Worm (Caenorhabditis elegans) whole organism, midembryonic: ENCODE results near the gene sam-4.

Source experiments
- T22C8.4 ChIP-seq: fragments of 200-800 bp; sonication (Bioruptor generic); IDR thresholded peaks from 2 replicates; pipeline ENCODE4 v1.3.6; 2022; ENCODE audit warnings: missing genetic modification characterization, missing compliant biosample characterization
- cog-1 ChIP-seq: sonication (generic microtip); optimal IDR thresholded peaks from 2 replicates; lab custom pipeline; 2016; ENCODE audit warnings: missing genetic modification characterization, missing compliant biosample characterization
- flt-1 ChIP-seq: fragments of 200-800 bp; sonication (Bioruptor generic); IDR thresholded peaks from 2 replicates; pipeline ENCODE4 v1.3.6; 2022; ENCODE audit warnings: missing genetic modification characterization, missing compliant biosample characterization
- klf-2 ChIP-seq: fragments of 200-800 bp; sonication (Bioruptor generic); conservative IDR thresholded peaks from 2 replicates; pipeline ENCODE4 v1.3.6; 2022; ENCODE audit warnings: missing genetic modification reagents, missing genetic modification characterization, missing compliant biosample characterization
- med-1 ChIP-seq: sonication (generic microtip); optimal IDR thresholded peaks from 2 replicates; lab custom pipeline; 2017; ENCODE audit warnings: missing genetic modification characterization, mild to moderate bottlenecking, missing compliant biosample characterization, antibody characterized with exemption, missing genetic modification reagents; ENCODE audit not compliant: insufficient read depth
- ref-1 ChIP-seq: fragments of 200-800 bp; sonication (Bioruptor generic); conservative IDR thresholded peaks from 2 replicates; pipeline ENCODE4 v1.3.6; 2022; ENCODE audit warnings: missing genetic modification reagents, missing genetic modification characterization, missing compliant biosample characterization
- tab-1 ChIP-seq: fragments of 200-800 bp; sonication (Bioruptor generic); IDR thresholded peaks from 2 replicates; pipeline ENCODE4 v1.3.6; 2022; ENCODE audit warnings: missing genetic modification characterization, missing compliant biosample characterization
- ztf-23 ChIP-seq: fragments of 200-800 bp; sonication (Bioruptor generic); IDR thresholded peaks from 2 replicates; pipeline ENCODE4 v1.3.6; 2022; ENCODE audit warnings: missing genetic modification reagents, missing genetic modification characterization, missing compliant biosample characterization
- ztf-29 ChIP-seq: fragments of 200-800 bp; sonication (Bioruptor generic); IDR thresholded peaks from 2 replicates; pipeline ENCODE4 v1.3.6; 2022; ENCODE audit warnings: missing genetic modification reagents, missing genetic modification characterization, missing compliant biosample characterization

The sam-4 gene

DNA sequence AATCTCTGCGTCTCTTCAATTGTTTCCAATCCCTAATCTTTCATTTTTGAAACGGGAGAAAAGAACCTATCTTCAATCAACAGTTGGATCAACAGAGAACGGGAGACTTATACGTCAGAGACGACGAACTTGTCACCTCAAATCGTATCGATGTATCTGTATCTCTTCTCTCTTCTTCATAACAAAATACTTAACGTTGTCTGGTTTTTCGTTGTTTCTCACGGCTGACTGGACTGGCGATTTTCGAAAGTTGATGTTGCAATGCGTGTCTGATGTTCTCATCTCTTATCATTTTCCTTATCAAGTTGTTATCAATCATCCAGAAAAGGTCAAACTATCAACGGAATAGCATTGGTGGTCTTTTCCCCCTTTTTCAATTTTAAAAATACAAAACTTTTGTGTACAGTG lies 43.5 kb downstream of the sam-4 start:
- TF ChIP-seq cog-1 (tag; lab: Kevin White, UChicago) (no peak), klf-2 (no peak), ztf-29 (GFP tag; lab: Robert Waterston, UW) (no peak), ztf-23 (no peak), med-1 (GFP tag; lab: Kevin White, UChicago) (no peak), flt-1 (GFP tag; lab: Robert Waterston, UW) (no peak), tab-1 (GFP tag; lab: Robert Waterston, UW) (no peak), ref-1 (GFP tag; lab: Robert Waterston, UW) (no peak), T22C8.4 (GFP tag; lab: Robert Waterston, UW) (no peak)

DNA sequence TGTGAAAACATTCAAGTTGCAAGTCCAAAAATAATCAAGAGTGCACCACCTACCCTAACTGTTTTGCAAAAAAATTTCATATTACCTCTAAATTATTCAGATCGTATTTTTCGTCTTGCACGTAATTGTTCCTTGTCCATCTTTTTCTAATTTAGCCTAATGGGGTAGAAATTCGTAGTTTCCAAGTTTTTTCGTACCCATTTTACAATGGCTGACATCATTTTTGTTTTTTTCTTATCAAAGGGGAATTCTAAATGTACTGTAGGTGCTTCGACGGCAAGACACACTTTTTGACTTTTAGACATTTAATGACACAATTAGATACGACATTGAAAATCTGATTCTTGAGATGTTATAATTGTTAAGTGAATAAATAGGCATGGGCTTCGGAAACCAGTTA lies 44.6 kb downstream of the sam-4 start:
- TF ChIP-seq klf-2 = no peak
- TF ChIP-seq ztf-29 (GFP tag; lab: Robert Waterston, UW) = no peak
- no peak for TF ChIP-seq med-1 (GFP tag; lab: Kevin White, UChicago)
- TF ChIP-seq flt-1 (GFP tag; lab: Robert Waterston, UW) = no peak
- TF ChIP-seq ztf-23 = no peak
- no peak for TF ChIP-seq tab-1 (GFP tag; lab: Robert Waterston, UW)

DNA sequence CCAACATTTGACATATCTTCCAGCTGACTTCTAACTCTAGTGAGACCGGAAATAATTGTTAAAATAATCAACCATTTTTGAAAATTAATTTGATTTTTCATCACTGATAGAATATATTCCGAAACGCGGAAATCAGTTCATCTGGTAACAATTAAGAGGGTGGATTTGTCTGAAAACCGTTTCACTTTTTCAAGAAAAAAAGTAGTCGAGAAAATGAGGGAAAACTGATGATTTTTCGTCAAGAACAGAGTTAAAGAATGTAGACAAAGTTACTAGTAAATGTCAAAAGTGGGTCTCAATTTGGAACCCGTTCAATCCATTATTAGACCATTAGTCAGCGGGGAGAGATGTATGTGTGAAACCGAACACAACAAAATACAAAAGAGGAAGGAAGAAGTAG lies 45.9 kb downstream of the sam-4 start, which contains the start of gene C17G10.6:
C17G10.6 (minus strand) TSS at position 101 of the 400 bp plus-strand sequence.
- TF ChIP-seq cog-1 (tag; lab: Kevin White, UChicago) (no peak), ref-1 (GFP tag; lab: Robert Waterston, UW) (no peak), klf-2 (no peak), T22C8.4 (GFP tag; lab: Robert Waterston, UW) (no peak), flt-1 (GFP tag; lab: Robert Waterston, UW) (no peak), ztf-23 (no peak), ztf-29 (GFP tag; lab: Robert Waterston, UW) (no peak), med-1 (GFP tag; lab: Kevin White, UChicago) (no peak), tab-1 (GFP tag; lab: Robert Waterston, UW) (no peak)

DNA sequence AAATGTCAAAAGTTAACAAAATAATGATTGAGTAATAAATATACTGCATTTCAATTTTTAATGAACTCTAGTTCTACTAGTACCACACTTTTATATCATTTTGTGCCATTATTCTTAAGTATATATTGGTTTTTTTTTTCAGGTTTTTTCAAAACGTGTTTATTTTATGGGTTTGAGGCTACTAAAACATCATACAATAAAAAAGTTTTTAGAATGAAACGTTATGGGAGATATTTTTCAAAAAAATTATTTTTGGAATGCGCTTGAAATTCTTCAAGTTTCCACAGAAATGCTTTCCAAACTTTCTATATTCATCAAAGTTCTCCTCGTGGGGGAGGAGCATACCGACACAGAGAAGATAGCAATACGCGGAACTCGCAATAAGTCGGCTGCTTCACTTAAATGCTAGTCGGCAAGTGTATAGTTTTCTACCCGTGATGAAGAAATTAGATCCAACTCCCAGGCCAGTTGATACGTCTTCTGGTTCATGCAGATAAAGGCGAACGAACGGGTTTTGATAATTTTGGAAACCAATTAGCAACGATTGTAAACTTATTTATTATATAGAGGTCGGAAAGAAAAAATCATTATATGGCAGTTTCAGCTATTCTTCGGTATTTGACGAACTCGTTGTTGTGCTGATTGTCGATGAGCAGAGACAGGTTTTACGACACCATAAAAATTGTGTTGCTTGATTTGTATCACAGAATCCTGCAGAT lies 49.6 kb downstream of the sam-4 start, which contains the start of gene C17G10.10:
C17G10.10 (minus strand) TSS at position 51 of the 719 bp plus-strand sequence.
- TF ChIP-seq cog-1 (tag; lab: Kevin White, UChicago) (no peak), klf-2 (no peak), flt-1 (GFP tag; lab: Robert Waterston, UW) (no peak), ref-1 (GFP tag; lab: Robert Waterston, UW) (no peak), T22C8.4 (GFP tag; lab: Robert Waterston, UW) (no peak), ztf-29 (GFP tag; lab: Robert Waterston, UW) (no peak), med-1 (GFP tag; lab: Kevin White, UChicago) (no peak), tab-1 (GFP tag; lab: Robert Waterston, UW) (no peak)
